Fruit fly (Drosophila melanogaster) whole organism, embryonic: ENCODE measurements around the gene CG9288.
A peak's percentile ranks its signal among the peaks of the same experiment; 100 is the strongest.

Experiments used
- ATbp ChIP-seq: fragments of 200-800 bp; sonication (Bioruptor generic); optimal IDR thresholded peaks from 2 replicates; lab custom pipeline; 2017; ENCODE audit warnings: missing biosample characterization, mild to moderate bottlenecking, missing genetic modification characterization, missing genetic modification reagents
- Awh ChIP-seq: fragments of 200-800 bp; sonication (Bioruptor generic); IDR thresholded peaks from 2 replicates; pipeline ENCODE4, ENCODE4 v1.3.6; 2022; ENCODE audit warnings: missing biosample characterization, missing genetic modification characterization
- Bteb2 ChIP-seq: fragments of 200-800 bp; sonication (Bioruptor generic); optimal IDR thresholded peaks from 2 replicates; lab custom pipeline; 2016; ENCODE audit warnings: missing biosample characterization, missing genetic modification characterization
- CG10147 ChIP-seq: fragments of 200-800 bp; sonication (Bioruptor generic); optimal IDR thresholded peaks from 2 replicates; lab custom pipeline; 2019; ENCODE audit warnings: missing biosample characterization, mild to moderate bottlenecking, missing genetic modification characterization, moderate library complexity
- CG10565 ChIP-seq: fragments of 200-800 bp; sonication (Bioruptor generic); optimal IDR thresholded peaks from 3 replicates; lab custom pipeline; 2016; ENCODE audit warnings: missing biosample characterization, mild to moderate bottlenecking, missing genetic modification characterization
- CG10654 ChIP-seq: fragments of 200-800 bp; sonication (Bioruptor generic); optimal IDR thresholded peaks from 2 replicates; lab custom pipeline; 2016; ENCODE audit warnings: missing biosample characterization, missing genetic modification characterization
- CG11723 ChIP-seq: fragments of 200-800 bp; sonication (Bioruptor generic); optimal IDR thresholded peaks from 2 replicates; lab custom pipeline; 2017; ENCODE audit warnings: missing biosample characterization, mild to moderate bottlenecking, missing genetic modification characterization
- CG12155 ChIP-seq: fragments of 200-800 bp; sonication (Bioruptor generic); optimal IDR thresholded peaks from 3 replicates; lab custom pipeline; 2016; ENCODE audit warnings: missing biosample characterization, missing genetic modification characterization
- CG14050 ChIP-seq: fragments of 200-800 bp; sonication (Bioruptor generic); IDR thresholded peaks from 3 replicates; pipeline ENCODE4 v1.3.6; 2022; ENCODE audit warnings: missing biosample characterization, missing genetic modification characterization
- CG1529 ChIP-seq: fragments of 200-800 bp; sonication (Bioruptor generic); optimal IDR thresholded peaks from 3 replicates; lab custom pipeline; 2018; ENCODE audit warnings: missing biosample characterization, missing genetic modification characterization
- CG16779 ChIP-seq: fragments of 200-800 bp; sonication (Bioruptor generic); IDR thresholded peaks from 2 replicates; pipeline ENCODE4 v1.3.6; 2022; ENCODE audit warnings: missing biosample characterization, missing genetic modification characterization
- CG17385 ChIP-seq: fragments of 200-800 bp; sonication (Bioruptor generic); optimal IDR thresholded peaks from 3 replicates; lab custom pipeline; 2018; ENCODE audit warnings: missing biosample characterization, mild to moderate bottlenecking, missing genetic modification characterization
- CG18476 ChIP-seq: fragments of 200-800 bp; sonication (Bioruptor generic); optimal IDR thresholded peaks from 2 replicates; lab custom pipeline; 2016; ENCODE audit warnings: missing biosample characterization, mild to moderate bottlenecking, missing genetic modification characterization
- CG18599 ChIP-seq: fragments of 200-800 bp; sonication (Bioruptor generic); optimal IDR thresholded peaks from 3 replicates; lab custom pipeline; 2017; ENCODE audit warnings: missing biosample characterization, missing genetic modification characterization, mild to moderate bottlenecking, moderate library complexity, missing genetic modification reagents
- CG30403 ChIP-seq: fragments of 200-800 bp; sonication (Bioruptor generic); optimal IDR thresholded peaks from 3 replicates; lab custom pipeline; 2016; ENCODE audit warnings: missing biosample characterization, missing genetic modification characterization
- CG31224 ChIP-seq: fragments of 200-800 bp; sonication (Bioruptor generic); IDR thresholded peaks from 2 replicates; pipeline ENCODE4 v1.3.6; 2022; ENCODE audit warnings: missing biosample characterization, missing genetic modification characterization
- CG4282 ChIP-seq: fragments of 200-800 bp; sonication (Bioruptor generic); optimal IDR thresholded peaks from 2 replicates; lab custom pipeline; 2016; ENCODE audit warnings: missing biosample characterization, missing genetic modification characterization
- CG6175 ChIP-seq: fragments of 200-800 bp; sonication (Bioruptor generic); IDR thresholded peaks from 3 replicates; pipeline ENCODE4 v1.3.6; 2022; ENCODE audit warnings: missing biosample characterization, missing genetic modification characterization
- CG6654 ChIP-seq: fragments of 200-800 bp; sonication (Bioruptor generic); optimal IDR thresholded peaks from 2 replicates; lab custom pipeline; 2017; ENCODE audit warnings: missing biosample characterization, mild to moderate bottlenecking, missing genetic modification characterization
- CG6689 ChIP-seq: fragments of 200-800 bp; sonication (Bioruptor generic); IDR thresholded peaks from 2 replicates; pipeline ENCODE4 v1.3.6; 2022; ENCODE audit warnings: missing biosample characterization, missing genetic modification characterization
- CG7839 ChIP-seq: fragments of 200-800 bp; sonication (Bioruptor generic); optimal IDR thresholded peaks from 3 replicates; lab custom pipeline; 2018; ENCODE audit warnings: missing biosample characterization, mild to moderate bottlenecking, missing genetic modification characterization, moderate library complexity
- CG8290 ChIP-seq, 3 experiments: fragments of 200-800 bp; sonication (Bioruptor generic); optimal IDR thresholded peaks; 2 replicates each; lab custom pipeline; 2016 to 2019; ENCODE audit warnings: missing biosample characterization in 3 of 3, missing genetic modification characterization in 3 of 3, mild to moderate bottlenecking in 2 of 3, moderate library complexity in 1 of 3
- CkIIα-i1 ChIP-seq: fragments of 200-800 bp; sonication (Bioruptor generic); IDR thresholded peaks from 2 replicates; pipeline ENCODE4 v1.3.6; 2022; ENCODE audit warnings: missing biosample characterization, missing genetic modification characterization
- D ChIP-seq, 2 experiments: fragments of 200-800 bp in 1 of 2; fragments of >200 bp in 1 of 2; sonication (Bioruptor generic) in 1 of 2; optimal IDR thresholded peaks; 2 replicates in 1 of 2; 3 replicates in 1 of 2; lab custom pipeline; 2017; ENCODE audit warnings: mild to moderate bottlenecking in 1 of 2, missing biosample characterization in 1 of 2, missing genetic modification characterization in 1 of 2, missing genetic modification reagents in 1 of 2
- Fer1 ChIP-seq: fragments of 200-800 bp; sonication (Bioruptor generic); optimal IDR thresholded peaks from 2 replicates; lab custom pipeline; 2017; ENCODE audit warnings: missing biosample characterization, mild to moderate bottlenecking, missing genetic modification characterization
- Hand ChIP-seq: fragments of 200-800 bp; sonication (Bioruptor generic); optimal IDR thresholded peaks from 2 replicates; lab custom pipeline; 2017; ENCODE audit warnings: mild to moderate bottlenecking, missing biosample characterization, missing genetic modification reagents, missing genetic modification characterization
- Hey ChIP-seq: fragments of 200-800 bp; sonication (Bioruptor generic); optimal IDR thresholded peaks from 3 replicates; lab custom pipeline; 2018; ENCODE audit warnings: missing biosample characterization, mild to moderate bottlenecking, missing genetic modification characterization
- Hr78 ChIP-seq, 2 experiments: fragments of 200-800 bp in 1 of 2; fragments of >200 bp in 1 of 2; sonication (Bioruptor generic) in 1 of 2; optimal IDR thresholded peaks; 2 replicates each; lab custom pipeline; 2017 to 2019; ENCODE audit warnings: missing biosample characterization in 2 of 2, missing genetic modification characterization in 2 of 2, mild to moderate bottlenecking in 1 of 2, moderate library complexity in 1 of 2
- Lpt ChIP-seq: fragments of >200 bp; optimal IDR thresholded peaks from 2 replicates; lab custom pipeline; 2018; ENCODE audit warnings: missing biosample characterization, missing genetic modification characterization
- Mad ChIP-seq: fragments of 200-800 bp; sonication (Bioruptor generic); optimal IDR thresholded peaks from 2 replicates; lab custom pipeline; 2016; ENCODE audit warnings: missing biosample characterization, missing genetic modification characterization
- Opbp ChIP-seq: fragments of 200-800 bp; sonication (Bioruptor generic); IDR thresholded peaks from 3 replicates; pipeline ENCODE4 v1.3.6; 2022; ENCODE audit warnings: missing biosample characterization, missing genetic modification characterization; ENCODE audit not compliant: partially characterized antibody
- Sox100B ChIP-seq: fragments of 200-800 bp; sonication (Bioruptor generic); optimal IDR thresholded peaks from 3 replicates; lab custom pipeline; 2018; ENCODE audit warnings: missing biosample characterization, mild to moderate bottlenecking, missing genetic modification characterization
- Spps ChIP-seq: fragments of 200-800 bp; sonication (Bioruptor generic); optimal IDR thresholded peaks from 2 replicates; lab custom pipeline; 2018; ENCODE audit warnings: missing biosample characterization, mild to moderate bottlenecking, missing genetic modification characterization
- Sry-δ ChIP-seq: fragments of 200-800 bp; sonication (Bioruptor generic); optimal IDR thresholded peaks from 2 replicates; lab custom pipeline; 2016; ENCODE audit warnings: missing biosample characterization, missing genetic modification characterization
- ap ChIP-seq: fragments of 200-800 bp; sonication (Bioruptor generic); IDR thresholded peaks from 2 replicates; pipeline ENCODE4 v1.3.6; 2022; ENCODE audit warnings: missing biosample characterization, missing genetic modification characterization
- ash1 ChIP-seq: fragments of 200-800 bp; sonication (Bioruptor generic); optimal IDR thresholded peaks from 2 replicates; lab custom pipeline; 2018; ENCODE audit warnings: missing biosample characterization, mild to moderate bottlenecking, missing genetic modification characterization
- az2 ChIP-seq: fragments of 200-800 bp; sonication (Bioruptor generic); optimal IDR thresholded peaks from 3 replicates; lab custom pipeline; 2016; ENCODE audit warnings: missing biosample characterization, missing genetic modification characterization
- croc ChIP-seq: fragments of 200-800 bp; sonication (Bioruptor generic); conservative IDR thresholded peaks from 3 replicates; pipeline ENCODE4 v1.3.6; 2022; ENCODE audit warnings: missing biosample characterization, missing genetic modification characterization
- disco-r ChIP-seq: fragments of 200-800 bp; sonication (Bioruptor generic); optimal IDR thresholded peaks from 2 replicates; lab custom pipeline; 2016; ENCODE audit warnings: missing biosample characterization, missing genetic modification characterization
- exex ChIP-seq: fragments of 200-800 bp; sonication (Bioruptor generic); optimal IDR thresholded peaks from 4 replicates; lab custom pipeline; 2018; ENCODE audit warnings: missing biosample characterization, mild to moderate bottlenecking, missing genetic modification characterization, moderate library complexity
- fd96Cb ChIP-seq: fragments of 200-800 bp; sonication (Bioruptor generic); optimal IDR thresholded peaks from 2 replicates; lab custom pipeline; 2018; ENCODE audit warnings: missing biosample characterization, mild to moderate bottlenecking, missing genetic modification characterization, moderate library complexity
- fu2 ChIP-seq: fragments of 200-800 bp; sonication (Bioruptor generic); optimal IDR thresholded peaks from 2 replicates; lab custom pipeline; 2016; ENCODE audit warnings: missing biosample characterization, missing genetic modification characterization
- grau ChIP-seq: fragments of 200-800 bp; optimal IDR thresholded peaks from 3 replicates; lab custom pipeline; 2019; ENCODE audit warnings: missing biosample characterization, mild to moderate bottlenecking, missing genetic modification characterization, moderate library complexity
- gro ChIP-seq: fragments of 200-800 bp; sonication (Bioruptor generic); optimal IDR thresholded peaks from 2 replicates; lab custom pipeline; 2016; ENCODE audit warnings: missing biosample characterization, missing genetic modification characterization
- ham ChIP-seq: fragments of 200-800 bp; sonication (Bioruptor generic); IDR thresholded peaks from 2 replicates; pipeline ENCODE4 v1.3.6; 2022; ENCODE audit warnings: missing biosample characterization, missing genetic modification characterization
- hth ChIP-seq: fragments of >200 bp; optimal IDR thresholded peaks from 2 replicates; lab custom pipeline; 2017; ENCODE audit warnings: inconsistent platforms
- kay ChIP-seq: fragments of 200-800 bp; sonication (Bioruptor generic); optimal IDR thresholded peaks from 2 replicates; lab custom pipeline; 2016; ENCODE audit warnings: missing biosample characterization, missing genetic modification characterization
- lola ChIP-seq, 3 experiments: fragments of >200 bp in 2 of 3; fragments of 200-800 bp in 1 of 3; sonication (Bioruptor generic) in 1 of 3; optimal IDR thresholded peaks; 2 replicates each; lab custom pipeline; 2017 to 2019; ENCODE audit warnings: missing biosample characterization in 3 of 3, missing genetic modification characterization in 3 of 3, mild to moderate bottlenecking in 1 of 3, moderate library complexity in 1 of 3
- run ChIP-seq: fragments of 200-800 bp; sonication (Bioruptor generic); optimal IDR thresholded peaks from 3 replicates; lab custom pipeline; 2018; ENCODE audit warnings: missing biosample characterization, mild to moderate bottlenecking, missing genetic modification characterization
- schlank ChIP-seq: fragments of 200-800 bp; sonication (Bioruptor generic); optimal IDR thresholded peaks from 2 replicates; lab custom pipeline; 2018; ENCODE audit warnings: missing biosample characterization, mild to moderate bottlenecking, missing genetic modification characterization
- ttk ChIP-seq: fragments of 200-800 bp; sonication (Bioruptor generic); IDR thresholded peaks from 2 replicates; pipeline ENCODE4 v2.1.2; 2022; ENCODE audit warnings: missing biosample characterization, missing genetic modification characterization

CG9288 gene

dm6 chr3R:13796071-13796470, 16.6 kb downstream of the CG9288 start (continued):
- no peak for TF ChIP-seq Hr78 (GFP tag; optimal IDR thresholded peaks at IDR 0.05; lab: Kevin White, UChicago)
- TF ChIP-seq Bteb2 (GFP tag; lab: Kevin White, UChicago) = no peak
- TF ChIP-seq Hand = no peak
- TF ChIP-seq CG6689 (GFP tag; lab: Robert Waterston, UW) = no peak
- no peak for TF ChIP-seq Mad (GFP tag; lab: Kevin White, UChicago)
- peak; percentile 33 for TF ChIP-seq Sox100B (GFP tag; lab: Kevin White, UChicago)
- TF ChIP-seq schlank (tag; lab: Kevin White, UChicago) = no peak
- no peak for TF ChIP-seq CG11723
- peak; percentile 8 for TF ChIP-seq Spps
- TF ChIP-seq CG4282 (GFP tag; lab: Kevin White, UChicago) = no peak
- TF ChIP-seq D (optimal IDR thresholded peaks at IDR 0.05; lab: Kevin White, UChicago) = no peak
- peak; percentile 48 for TF ChIP-seq D (GFP tag; optimal IDR thresholded peaks at IDR 0.05; lab: Kevin White, UChicago)
- TF ChIP-seq run (tag; lab: Kevin White, UChicago) = no peak
- TF ChIP-seq CG18599 (GFP tag; lab: Kevin White, UChicago) = no peak
- no peak for TF ChIP-seq CG14050 (GFP tag; lab: Robert Waterston, UW)
- TF ChIP-seq grau (tag; lab: Kevin White, UChicago) = peak; percentile 41
- TF ChIP-seq fu2 (GFP tag; lab: Kevin White, UChicago) = no peak
- no peak for TF ChIP-seq Lpt
- no peak for TF ChIP-seq CkIIα-i1 (GFP tag; lab: Robert Waterston, UW)
- TF ChIP-seq CG8290 (GFP tag; optimal IDR thresholded peaks at IDR 0.05; lab: Kevin White, UChicago) = no peak
- no peak for TF ChIP-seq CG8290 (tag; optimal IDR thresholded peaks at IDR 0.05; lab: Kevin White, UChicago)
- TF ChIP-seq disco-r (GFP tag; lab: Kevin White, UChicago) = no peak
- TF ChIP-seq CG6175 (GFP tag; lab: Robert Waterston, UW) = no peak
- peak; percentile 38 for TF ChIP-seq fd96Cb (tag; lab: Kevin White, UChicago)
- peak; percentile 30 for TF ChIP-seq CG7839 (tag; lab: Kevin White, UChicago)
- TF ChIP-seq Hey (tag; lab: Kevin White, UChicago) = no peak
- TF ChIP-seq kay (GFP tag; lab: Kevin White, UChicago) = no peak
- no peak for TF ChIP-seq CG18476
- TF ChIP-seq Awh = no peak
- no peak for TF ChIP-seq CG31224 (GFP tag; lab: Robert Waterston, UW)
- TF ChIP-seq lola (GFP tag; optimal IDR thresholded peaks at IDR 0.05; lab: Kevin White, UChicago) = peak in 1 of 3 experiments; percentile 66
- TF ChIP-seq az2 (GFP tag; lab: Kevin White, UChicago) = peak; percentile 21
- TF ChIP-seq Fer1 = no peak
- TF ChIP-seq ttk (GFP tag; lab: Robert Waterston, UW) = no peak
- TF ChIP-seq CG6654 (GFP tag; lab: Kevin White, UChicago) = no peak
- peak; percentile 32 for TF ChIP-seq CG30403
- TF ChIP-seq CG10654 (GFP tag; lab: Kevin White, UChicago) = no peak
- TF ChIP-seq CG16779 (GFP tag; lab: Robert Waterston, UW) = no peak
- peak; percentile 45 for TF ChIP-seq ATbp (GFP tag; lab: Kevin White, UChicago)
- TF ChIP-seq ap = no peak
- no peak for TF ChIP-seq ham (GFP tag; lab: Robert Waterston, UW)
- TF ChIP-seq Opbp (GFP tag; lab: Robert Waterston, UW) = no peak
- TF ChIP-seq CG17385 (GFP tag; lab: Kevin White, UChicago) = no peak
- TF ChIP-seq ash1 = no peak
- TF ChIP-seq exex = no peak
- TF ChIP-seq Sry-δ (GFP tag; lab: Kevin White, UChicago) = no peak
- no peak for TF ChIP-seq CG12155 (GFP tag; lab: Kevin White, UChicago)
- no peak for TF ChIP-seq hth (lab: Kevin White, UChicago)
- no peak for TF ChIP-seq CG10147 (GFP tag; lab: Kevin White, UChicago)
- no peak for TF ChIP-seq croc (GFP tag; lab: Robert Waterston, UW)
- TF ChIP-seq CG1529 (GFP tag; lab: Kevin White, UChicago) = no peak
- TF ChIP-seq gro (GFP tag; lab: Kevin White, UChicago) = no peak
- TF ChIP-seq CG10565 (GFP tag; lab: Kevin White, UChicago) = no peak
